Fruit fly (Drosophila melanogaster): Measurements from ENCODE around the gene AstA.

DNA sequence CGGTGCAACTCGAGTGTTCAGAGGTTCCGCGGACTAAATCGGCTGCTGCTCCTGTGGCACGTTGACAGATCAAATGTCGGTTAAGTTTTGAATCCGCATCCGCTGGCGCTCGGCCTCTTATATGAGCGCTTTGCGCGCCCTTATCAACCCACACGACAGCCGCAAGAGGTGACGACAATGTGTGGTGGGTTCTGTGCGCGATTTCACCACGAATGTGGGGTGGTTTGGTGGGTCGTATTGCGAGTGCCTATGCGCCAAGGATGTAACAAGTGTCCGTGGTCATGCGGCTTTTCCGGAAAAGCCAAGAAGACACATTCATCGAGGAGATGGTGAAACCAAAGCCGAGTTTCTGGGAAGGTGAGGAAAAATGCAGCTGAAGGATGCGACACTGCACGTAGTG, at the start of gene AstA:
- no peak for TF ChIP-seq pan (optimal IDR thresholded peaks at IDR 0.05)
- TF ChIP-seq CG8478 (optimal IDR thresholded peaks at IDR 0.05) = no peak
